Worm (Caenorhabditis elegans): ENCODE results near the gene pho-10.

DNA sequence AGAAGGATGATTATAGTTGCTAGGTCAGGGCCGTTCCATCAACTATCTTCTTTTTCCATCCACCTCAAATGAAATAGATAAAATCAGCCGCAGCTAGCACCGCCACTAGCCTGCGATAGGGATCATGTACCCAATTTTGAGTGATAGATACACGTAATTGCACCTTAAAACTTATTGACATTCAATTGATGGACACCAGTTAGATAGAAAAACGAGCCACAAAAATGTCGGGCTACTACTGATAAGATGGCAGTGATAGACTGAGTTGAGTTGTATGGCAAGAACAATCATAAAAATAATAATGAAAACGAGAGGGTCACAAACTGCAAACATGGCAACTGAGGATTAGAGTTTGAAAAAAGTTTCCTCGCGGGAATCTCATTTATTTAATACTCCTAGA lies 28.5 kb downstream of the pho-10 start:
- TF ChIP-seq nhr-129 (tag; optimal IDR thresholded peaks at IDR 0.05): no peak
- TF ChIP-seq unc-39 (tag; optimal IDR thresholded peaks at IDR 0.05): no peak
- no peak for TF ChIP-seq ztf-4 (tag; optimal IDR thresholded peaks at IDR 0.05)
- TF ChIP-seq elt-3 (tag; optimal IDR thresholded peaks at IDR 0.05): no peak
- no peak for TF ChIP-seq skn-1 (tag; optimal IDR thresholded peaks at IDR 0.05)

Measured in whole organism, L2 larva.